Fruit fly (Drosophila melanogaster) whole organism, embryonic: ENCODE measurements around the gene CG17777.
A peak's percentile ranks its signal among the peaks of the same experiment; 100 is the strongest.

ENCODE experiments used
- Antp ChIP-seq: fragments of 200-800 bp; sonication (Bioruptor generic); optimal IDR thresholded peaks from 3 replicates; lab custom pipeline; 2016; ENCODE audit warnings: missing biosample characterization, missing genetic modification characterization
- B-H2 ChIP-seq: fragments of 200-800 bp; sonication (Bioruptor generic); optimal IDR thresholded peaks from 2 replicates; lab custom pipeline; 2018; ENCODE audit warnings: missing biosample characterization, mild to moderate bottlenecking, missing genetic modification characterization
- CG10654 ChIP-seq: fragments of 200-800 bp; sonication (Bioruptor generic); optimal IDR thresholded peaks from 2 replicates; lab custom pipeline; 2016; ENCODE audit warnings: missing biosample characterization, missing genetic modification characterization
- CG11398 ChIP-seq: fragments of 200-800 bp; sonication (Bioruptor generic); optimal IDR thresholded peaks from 2 replicates; lab custom pipeline; 2016; ENCODE audit warnings: missing biosample characterization, missing genetic modification characterization
- CG11504 ChIP-seq: fragments of 200-800 bp; sonication (Bioruptor generic); optimal IDR thresholded peaks from 3 replicates; lab custom pipeline; 2019; ENCODE audit warnings: missing biosample characterization, mild to moderate bottlenecking, missing genetic modification characterization, moderate library complexity
- CG11695 ChIP-seq: fragments of 200-800 bp; sonication (Bioruptor generic); IDR thresholded peaks from 3 replicates; pipeline ENCODE4 v1.3.6; 2022; ENCODE audit warnings: missing biosample characterization, missing genetic modification characterization
- CG12659 ChIP-seq: fragments of 200-800 bp; sonication (Bioruptor generic); optimal IDR thresholded peaks from 3 replicates; lab custom pipeline; 2017; ENCODE audit warnings: mild to moderate bottlenecking, missing biosample characterization, missing genetic modification reagents, missing genetic modification characterization
- CG13624 ChIP-seq: fragments of 200-800 bp; sonication (Bioruptor generic); optimal IDR thresholded peaks from 2 replicates; lab custom pipeline; 2016; ENCODE audit warnings: missing biosample characterization, missing genetic modification characterization
- CG15479 ChIP-seq: fragments of 200-800 bp; sonication (Bioruptor generic); optimal IDR thresholded peaks from 3 replicates; lab custom pipeline; 2019; ENCODE audit warnings: missing biosample characterization, mild to moderate bottlenecking, missing genetic modification characterization, moderate library complexity
- CG16815 ChIP-seq: fragments of 200-800 bp; sonication (Bioruptor generic); optimal IDR thresholded peaks from 3 replicates; lab custom pipeline; 2017; ENCODE audit warnings: missing biosample characterization, mild to moderate bottlenecking, missing genetic modification characterization
- CG1792 ChIP-seq: fragments of 200-800 bp; sonication (Bioruptor generic); optimal IDR thresholded peaks from 2 replicates; lab custom pipeline; 2016; ENCODE audit warnings: missing biosample characterization, missing genetic modification characterization
- CG18476 ChIP-seq: fragments of 200-800 bp; sonication (Bioruptor generic); optimal IDR thresholded peaks from 2 replicates; lab custom pipeline; 2016; ENCODE audit warnings: missing biosample characterization, mild to moderate bottlenecking, missing genetic modification characterization
- CG18764 ChIP-seq: fragments of 200-800 bp; sonication (Bioruptor generic); optimal IDR thresholded peaks from 3 replicates; lab custom pipeline; 2016; ENCODE audit warnings: missing biosample characterization, missing genetic modification characterization
- CG30403 ChIP-seq: fragments of 200-800 bp; sonication (Bioruptor generic); optimal IDR thresholded peaks from 3 replicates; lab custom pipeline; 2016; ENCODE audit warnings: missing biosample characterization, missing genetic modification characterization
- CG3281 ChIP-seq: fragments of 200-800 bp; sonication (Bioruptor generic); optimal IDR thresholded peaks from 3 replicates; lab custom pipeline; 2017; ENCODE audit warnings: missing biosample characterization, mild to moderate bottlenecking, missing genetic modification characterization
- CG33213 ChIP-seq: fragments of 200-800 bp; sonication (Bioruptor generic); optimal IDR thresholded peaks from 3 replicates; lab custom pipeline; 2016; ENCODE audit warnings: missing biosample characterization, missing genetic modification characterization
- CG33557 ChIP-seq: fragments of 200-800 bp; sonication (Bioruptor generic); optimal IDR thresholded peaks from 2 replicates; lab custom pipeline; 2019; ENCODE audit warnings: missing biosample characterization, mild to moderate bottlenecking, missing genetic modification characterization, moderate library complexity
- CG3726 ChIP-seq: fragments of 200-800 bp; sonication (Bioruptor generic); IDR thresholded peaks from 3 replicates; pipeline ENCODE4, ENCODE4 v1.3.6; 2022; ENCODE audit warnings: missing biosample characterization, missing genetic modification characterization
- CG43689 ChIP-seq: fragments of 200-800 bp; sonication (Bioruptor generic); IDR thresholded peaks from 2 replicates; pipeline ENCODE4 v1.3.6; 2022; ENCODE audit warnings: missing biosample characterization, missing genetic modification characterization
- CG4404 ChIP-seq: fragments of 200-800 bp; sonication (Bioruptor generic); IDR thresholded peaks from 2 replicates; pipeline ENCODE4 v1.3.6; 2022; ENCODE audit warnings: missing biosample characterization, missing genetic modification characterization
- CG6683 ChIP-seq: fragments of 200-800 bp; sonication (Bioruptor generic); optimal IDR thresholded peaks from 2 replicates; lab custom pipeline; 2017; ENCODE audit warnings: missing biosample characterization, mild to moderate bottlenecking, missing genetic modification characterization, missing genetic modification reagents
- CG7271 ChIP-seq: fragments of 200-800 bp; sonication (Bioruptor generic); optimal IDR thresholded peaks from 2 replicates; lab custom pipeline; 2018; ENCODE audit warnings: missing biosample characterization, mild to moderate bottlenecking, missing genetic modification characterization, moderate library complexity
- CG7372 ChIP-seq: fragments of 200-800 bp; sonication (Bioruptor generic); IDR thresholded peaks from 2 replicates; pipeline ENCODE4 v1.3.6; 2022; ENCODE audit warnings: missing biosample characterization, missing genetic modification characterization
- CG7556 ChIP-seq: fragments of 200-800 bp; sonication (Bioruptor generic); optimal IDR thresholded peaks from 2 replicates; lab custom pipeline; 2017; ENCODE audit warnings: missing biosample characterization, mild to moderate bottlenecking, missing genetic modification characterization
- CG8924 ChIP-seq: fragments of 200-800 bp; optimal IDR thresholded peaks from 3 replicates; lab custom pipeline; 2019; ENCODE audit warnings: missing biosample characterization, mild to moderate bottlenecking, missing genetic modification characterization, moderate library complexity
- CTCF ChIP-seq: fragments of 200-800 bp; sonication (Bioruptor generic); optimal IDR thresholded peaks from 2 replicates; lab custom pipeline; 2017; ENCODE audit warnings: missing biosample characterization, mild to moderate bottlenecking, missing genetic modification characterization, moderate library complexity
- Dad ChIP-seq: fragments of 200-800 bp; sonication (Bioruptor generic); optimal IDR thresholded peaks from 3 replicates; lab custom pipeline; 2016; ENCODE audit warnings: missing biosample characterization, missing genetic modification characterization
- Dip2 ChIP-seq: fragments of 200-800 bp; sonication (Bioruptor generic); IDR thresholded peaks from 2 replicates; pipeline ENCODE4 v1.3.6; 2022; ENCODE audit warnings: missing biosample characterization, missing genetic modification characterization
- Doc2 ChIP-seq: fragments of 200-800 bp; sonication (Bioruptor generic); IDR thresholded peaks from 2 replicates; pipeline ENCODE4 v1.3.6; 2022; ENCODE audit warnings: missing biosample characterization, missing genetic modification characterization
- Ets97D ChIP-seq: fragments of 200-800 bp; sonication (Bioruptor generic); optimal IDR thresholded peaks from 3 replicates; lab custom pipeline; 2016; ENCODE audit warnings: missing biosample characterization, missing genetic modification characterization
- HmgZ ChIP-seq: fragments of 200-800 bp; sonication (Bioruptor generic); optimal IDR thresholded peaks from 2 replicates; lab custom pipeline; 2018; ENCODE audit warnings: missing biosample characterization, mild to moderate bottlenecking, missing genetic modification characterization
- Hmr ChIP-seq: fragments of 200-800 bp; sonication (Bioruptor generic); optimal IDR thresholded peaks from 3 replicates; lab custom pipeline; 2017; ENCODE audit warnings: mild to moderate bottlenecking, missing biosample characterization, missing genetic modification reagents, missing genetic modification characterization
- NfI ChIP-seq: fragments of 200-800 bp; sonication (Bioruptor generic); optimal IDR thresholded peaks from 3 replicates; lab custom pipeline; 2018; ENCODE audit warnings: missing biosample characterization, mild to moderate bottlenecking, missing genetic modification characterization, moderate library complexity
- al ChIP-seq: fragments of 200-800 bp; sonication (Bioruptor generic); IDR thresholded peaks from 2 replicates; pipeline ENCODE4 v1.3.6; 2022; ENCODE audit warnings: missing biosample characterization, missing genetic modification characterization
- ato ChIP-seq: fragments of 200-800 bp; sonication (Bioruptor generic); IDR thresholded peaks from 2 replicates; pipeline ENCODE4 v1.3.6; 2022; ENCODE audit warnings: missing biosample characterization, missing genetic modification characterization; ENCODE audit not compliant: partially characterized antibody
- bab2 ChIP-seq: fragments of 200-800 bp; sonication (Bioruptor generic); optimal IDR thresholded peaks from 2 replicates; lab custom pipeline; 2016; ENCODE audit warnings: missing biosample characterization, missing genetic modification characterization
- bcd ChIP-seq: fragments of 200-800 bp; sonication (Bioruptor generic); optimal IDR thresholded peaks from 2 replicates; lab custom pipeline; 2017; ENCODE audit warnings: missing biosample characterization, mild to moderate bottlenecking, missing genetic modification characterization
- bsh ChIP-seq, 2 experiments: fragments of 200-800 bp; sonication (Bioruptor generic); optimal IDR thresholded peaks; 2 replicates each; lab custom pipeline; 2017 to 2018; ENCODE audit warnings: mild to moderate bottlenecking in 2 of 2, missing biosample characterization in 2 of 2, missing genetic modification characterization in 2 of 2, moderate library complexity in 1 of 2
- cas ChIP-seq: fragments of 200-800 bp; sonication (Bioruptor generic); IDR thresholded peaks from 2 replicates; pipeline ENCODE4 v1.3.6; 2022; ENCODE audit warnings: missing biosample characterization, missing genetic modification characterization
- cg ChIP-seq: fragments of 200-800 bp; sonication (Bioruptor generic); optimal IDR thresholded peaks from 3 replicates; lab custom pipeline; 2019; ENCODE audit warnings: missing biosample characterization, mild to moderate bottlenecking, missing genetic modification characterization, moderate library complexity
- chn ChIP-seq: fragments of 200-800 bp; sonication (Bioruptor generic); optimal IDR thresholded peaks from 2 replicates; lab custom pipeline; 2016; ENCODE audit warnings: missing biosample characterization, missing genetic modification characterization
- danr ChIP-seq: fragments of 200-800 bp; sonication (Bioruptor generic); IDR thresholded peaks from 2 replicates; pipeline ENCODE4 v1.3.6; 2022; ENCODE audit warnings: missing biosample characterization, missing genetic modification characterization
- eve ChIP-seq, 2 experiments: fragments of >200 bp; optimal IDR thresholded peaks; 2 replicates each; lab custom pipeline; 2017; ENCODE audit warnings: missing biosample characterization in 2 of 2, missing genetic modification characterization in 2 of 2
- fd64A ChIP-seq: fragments of 200-800 bp; sonication (Bioruptor generic); optimal IDR thresholded peaks from 3 replicates; lab custom pipeline; 2018; ENCODE audit warnings: missing biosample characterization, mild to moderate bottlenecking, missing genetic modification characterization
- fu2 ChIP-seq: fragments of 200-800 bp; sonication (Bioruptor generic); optimal IDR thresholded peaks from 2 replicates; lab custom pipeline; 2016; ENCODE audit warnings: missing biosample characterization, missing genetic modification characterization
- klu ChIP-seq: fragments of 200-800 bp; sonication (Bioruptor generic); IDR thresholded peaks from 2 replicates; pipeline ENCODE4 v1.3.6; 2022; ENCODE audit warnings: missing biosample characterization, missing genetic modification characterization
- peb ChIP-seq: fragments of 200-800 bp; sonication (Bioruptor generic); IDR thresholded peaks from 2 replicates; pipeline ENCODE4 v1.3.6; 2022; ENCODE audit warnings: missing biosample characterization, missing genetic modification characterization
- pita ChIP-seq: fragments of 200-800 bp; sonication (Bioruptor generic); optimal IDR thresholded peaks from 2 replicates; lab custom pipeline; 2017; ENCODE audit warnings: missing biosample characterization, mild to moderate bottlenecking, missing genetic modification characterization
- pum ChIP-seq: fragments of 200-800 bp; sonication (Bioruptor generic); optimal IDR thresholded peaks from 2 replicates; lab custom pipeline; 2016; ENCODE audit warnings: missing biosample characterization, missing genetic modification characterization
- sna ChIP-seq: fragments of 200-800 bp; sonication (Bioruptor generic); IDR thresholded peaks from 2 replicates; pipeline ENCODE4 v1.3.6; 2022; ENCODE audit warnings: missing biosample characterization, missing genetic modification characterization; ENCODE audit not compliant: partially characterized antibody
- sob ChIP-seq: fragments of 200-800 bp; sonication (Bioruptor generic); IDR thresholded peaks from 2 replicates; pipeline ENCODE4 v1.3.6; 2022; ENCODE audit warnings: missing biosample characterization, missing genetic modification characterization
- trem ChIP-seq: fragments of 200-800 bp; optimal IDR thresholded peaks from 3 replicates; lab custom pipeline; 2019; ENCODE audit warnings: missing biosample characterization, mild to moderate bottlenecking, missing genetic modification characterization, moderate library complexity
- vfl ChIP-seq: fragments of 200-800 bp; sonication (Bioruptor generic); optimal IDR thresholded peaks from 2 replicates; lab custom pipeline; 2016; ENCODE audit warnings: missing biosample characterization, missing genetic modification characterization

Gene CG17777

DNA sequence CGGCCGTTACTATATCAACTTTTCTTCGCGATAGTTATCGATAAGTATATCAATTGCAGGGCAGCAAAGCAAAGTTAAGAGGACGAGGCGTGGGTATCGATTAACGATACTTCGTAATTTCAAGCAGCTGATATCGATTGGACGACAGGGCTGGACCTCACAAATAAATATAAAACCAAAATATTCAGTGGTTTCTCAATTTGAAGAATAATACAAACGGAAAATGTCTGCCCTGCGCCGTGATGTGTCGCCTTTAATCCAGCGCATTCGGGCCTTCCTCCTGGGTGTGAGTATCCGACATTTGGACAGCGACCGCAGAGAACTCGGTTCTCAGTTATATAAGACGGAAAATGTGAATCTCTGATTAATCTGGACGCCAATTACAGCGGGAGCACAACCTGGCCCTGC is 14.2 kb upstream of the CG17777 start, which contains the start of gene ND-B14.5A (continued):
- TF ChIP-seq CG6683 (GFP tag; lab: Kevin White, UChicago): no peak
- TF ChIP-seq al (GFP tag; lab: Robert Waterston, UW): no peak
- TF ChIP-seq CG10654: no peak
- TF ChIP-seq CG7556 (GFP tag; lab: Kevin White, UChicago): no peak
- TF ChIP-seq CG3281: no peak
- TF ChIP-seq CG30403 (GFP tag; lab: Kevin White, UChicago): no peak
- peak; percentile 5 for TF ChIP-seq CTCF
- no peak for TF ChIP-seq CG11504
- TF ChIP-seq NfI: no peak
- no peak for TF ChIP-seq CG7271
- TF ChIP-seq chn (GFP tag; lab: Kevin White, UChicago): no peak
- TF ChIP-seq Antp (GFP tag; lab: Kevin White, UChicago): no peak
- TF ChIP-seq CG3726 (GFP tag; lab: Robert Waterston, UW): no peak
- no peak for TF ChIP-seq pum (GFP tag; lab: Kevin White, UChicago)
- peak; percentile 59 for TF ChIP-seq trem (tag; lab: Kevin White, UChicago)
- TF ChIP-seq CG16815 (GFP tag; lab: Kevin White, UChicago): no peak
- TF ChIP-seq fu2 (GFP tag; lab: Kevin White, UChicago): no peak
- peak; percentile 93 for TF ChIP-seq sna
- no peak for TF ChIP-seq CG8924 (tag; lab: Kevin White, UChicago)
- TF ChIP-seq cg: no peak
- peak; percentile 48 for TF ChIP-seq HmgZ (tag; lab: Kevin White, UChicago)
- TF ChIP-seq danr (GFP tag; lab: Robert Waterston, UW): no peak
- TF ChIP-seq CG1792: no peak
- no peak for TF ChIP-seq CG7372 (GFP tag; lab: Robert Waterston, UW)
- TF ChIP-seq Dip2: no peak
- TF ChIP-seq CG11695 (GFP tag; lab: Robert Waterston, UW): no peak
- no peak for TF ChIP-seq Doc2 (GFP tag; lab: Robert Waterston, UW)
- peak; percentile 97 for TF ChIP-seq ato
- no peak for TF ChIP-seq klu (GFP tag; lab: Robert Waterston, UW)
- TF ChIP-seq pita (GFP tag; lab: Kevin White, UChicago): no peak
- TF ChIP-seq CG33213: no peak
- TF ChIP-seq bab2 (GFP tag; lab: Kevin White, UChicago): no peak
- TF ChIP-seq CG33557 (GFP tag; lab: Kevin White, UChicago): no peak
- TF ChIP-seq CG43689 (GFP tag; lab: Robert Waterston, UW): no peak
- TF ChIP-seq Hmr (GFP tag; lab: Kevin White, UChicago): peak; percentile 7
- no peak for TF ChIP-seq CG13624
- no peak for TF ChIP-seq peb (GFP tag; lab: Robert Waterston, UW)
- TF ChIP-seq Ets97D (GFP tag; lab: Kevin White, UChicago): peak; percentile 40
- no peak for TF ChIP-seq vfl (GFP tag; lab: Kevin White, UChicago)
- no peak for TF ChIP-seq B-H2
- no peak for TF ChIP-seq CG4404 (GFP tag; lab: Robert Waterston, UW)
- peak; percentile 48 for TF ChIP-seq CG12659 (GFP tag; lab: Kevin White, UChicago)
- TF ChIP-seq cas (GFP tag; lab: Robert Waterston, UW): no peak
- no peak for TF ChIP-seq bsh (GFP tag; optimal IDR thresholded peaks at IDR 0.05; lab: Kevin White, UChicago)
- TF ChIP-seq Dad: no peak
- no peak for TF ChIP-seq CG18476 (GFP tag; lab: Kevin White, UChicago)
- no peak for TF ChIP-seq CG15479 (GFP tag; lab: Kevin White, UChicago)
- no peak for TF ChIP-seq CG11398
- TF ChIP-seq sob (GFP tag; lab: Robert Waterston, UW): no peak
- TF ChIP-seq CG18764 (GFP tag; lab: Kevin White, UChicago): no peak
- no peak for TF ChIP-seq bcd (GFP tag; lab: Kevin White, UChicago)
- no peak for TF ChIP-seq fd64A (GFP tag; lab: Kevin White, UChicago)
- no peak for TF ChIP-seq eve (GFP tag; optimal IDR thresholded peaks at IDR 0.05; lab: Kevin White, UChicago)
